Worm (Caenorhabditis elegans) whole organism, L3 larva: Measurements from ENCODE around the gene F44E7.4.

Experiments used
- R02D3.7 ChIP-seq: fragments of 150-350 bp; optimal IDR thresholded peaks from 2 replicates; lab custom pipeline; 2014; ENCODE audit warnings: missing biosample characterization, missing genetic modification characterization
- ZK546.5 ChIP-seq: sonication (generic microtip); optimal IDR thresholded peaks from 2 replicates; lab custom pipeline; 2017; ENCODE audit warnings: missing biosample characterization, missing genetic modification characterization
- aly-2 ChIP-seq: fragments of 150-350 bp; optimal IDR thresholded peaks from 2 replicates; lab custom pipeline; 2014; ENCODE audit warnings: missing biosample characterization, missing genetic modification characterization
- ama-1 ChIP-seq: fragments of 150-350 bp; optimal IDR thresholded peaks from 2 replicates; lab custom pipeline; 2018
- ceh-16 ChIP-seq: sonication (generic microtip); optimal IDR thresholded peaks from 2 replicates; lab custom pipeline; 2017; ENCODE audit warnings: missing biosample characterization, missing genetic modification characterization
- ceh-28 ChIP-seq: fragments of 150-350 bp; optimal IDR thresholded peaks from 2 replicates; lab custom pipeline; 2014; ENCODE audit warnings: missing biosample characterization, missing genetic modification reagents, missing genetic modification characterization
- ceh-9 ChIP-seq: sonication (generic microtip); optimal IDR thresholded peaks from 2 replicates; lab custom pipeline; 2018; ENCODE audit warnings: missing biosample characterization, missing genetic modification characterization
- daf-12 ChIP-seq: fragments of 150-350 bp; optimal IDR thresholded peaks from 2 replicates; lab custom pipeline; 2014; ENCODE audit warnings: missing biosample characterization, missing genetic modification reagents, missing genetic modification characterization
- egl-27 ChIP-seq: sonication (generic microtip); optimal IDR thresholded peaks from 4 replicates; lab custom pipeline; 2017; ENCODE audit warnings: missing biosample characterization, missing genetic modification reagents, missing genetic modification characterization
- egl-5 ChIP-seq: fragments of 150-350 bp; optimal IDR thresholded peaks from 2 replicates; lab custom pipeline; 2017; ENCODE audit warnings: missing biosample characterization, missing genetic modification reagents, missing genetic modification characterization, inconsistent platforms
- elt-1 ChIP-seq: fragments of 150-350 bp; optimal IDR thresholded peaks from 2 replicates; lab custom pipeline; 2014; ENCODE audit warnings: missing biosample characterization, missing genetic modification characterization
- elt-2 ChIP-seq: sonication (generic microtip); optimal IDR thresholded peaks from 2 replicates; lab custom pipeline; 2016; ENCODE audit warnings: missing genetic modification reagents, mild to moderate bottlenecking, missing genetic modification characterization, missing compliant biosample characterization
- elt-3 ChIP-seq, 3 experiments: fragments of 150-350 bp in 1 of 3; sonication (generic microtip) in 2 of 3; optimal IDR thresholded peaks; 2 replicates in 2 of 3; 4 replicates in 1 of 3; lab custom pipeline; 2014 to 2017; ENCODE audit warnings: missing biosample characterization in 3 of 3, missing genetic modification characterization in 3 of 3
- eor-1 ChIP-seq, 2 experiments: fragments of 150-350 bp; optimal IDR thresholded peaks; 2 replicates each; lab custom pipeline; 2014 to 2018; ENCODE audit warnings: missing biosample characterization in 2 of 2, missing genetic modification characterization in 2 of 2
- fkh-2 ChIP-seq: fragments of 150-350 bp; optimal IDR thresholded peaks from 2 replicates; lab custom pipeline; 2014; ENCODE audit warnings: missing biosample characterization, missing genetic modification reagents, missing genetic modification characterization
- hmg-11 ChIP-seq: sonication (generic microtip); optimal IDR thresholded peaks from 2 replicates; lab custom pipeline; 2016; ENCODE audit warnings: missing genetic modification characterization, missing compliant biosample characterization
- jun-1 ChIP-seq: fragments of 150-350 bp; optimal IDR thresholded peaks from 2 replicates; lab custom pipeline; 2014; ENCODE audit warnings: missing biosample characterization, missing genetic modification reagents, missing genetic modification characterization
- lin-15B ChIP-seq: fragments of 150-350 bp; optimal IDR thresholded peaks from 2 replicates; lab custom pipeline; 2014; ENCODE audit warnings: missing biosample characterization, missing genetic modification characterization
- lin-39 ChIP-seq: fragments of 150-350 bp; optimal IDR thresholded peaks from 2 replicates; lab custom pipeline; 2018; ENCODE audit warnings: missing biosample characterization, missing genetic modification reagents, missing genetic modification characterization
- lsy-12 ChIP-seq: sonication (generic microtip); optimal IDR thresholded peaks from 2 replicates; lab custom pipeline; 2016; ENCODE audit warnings: mild to moderate bottlenecking, missing genetic modification characterization, missing compliant biosample characterization
- mdl-1 ChIP-seq: fragments of 150-350 bp; optimal IDR thresholded peaks from 2 replicates; lab custom pipeline; 2014; ENCODE audit warnings: missing biosample characterization, missing genetic modification characterization
- mml-1 ChIP-seq: fragments of 150-350 bp; sonication (generic microtip); optimal IDR thresholded peaks from 3 replicates; lab custom pipeline; 2014; ENCODE audit warnings: missing biosample characterization, missing genetic modification characterization
- nfya-1 ChIP-seq: sonication (generic microtip); optimal IDR thresholded peaks from 2 replicates; lab custom pipeline; 2017; ENCODE audit warnings: missing genetic modification characterization, mild to moderate bottlenecking, missing compliant biosample characterization, antibody characterized with exemption, moderate library complexity; ENCODE audit not compliant: insufficient read depth
- nhr-11 ChIP-seq: fragments of 150-350 bp; optimal IDR thresholded peaks from 2 replicates; lab custom pipeline; 2014; ENCODE audit warnings: missing biosample characterization, missing genetic modification characterization
- nhr-12 ChIP-seq: fragments of 150-350 bp; optimal IDR thresholded peaks from 2 replicates; lab custom pipeline; 2014; ENCODE audit warnings: missing biosample characterization, missing genetic modification characterization
- nhr-23 ChIP-seq: fragments of 150-350 bp; optimal IDR thresholded peaks from 2 replicates; lab custom pipeline; 2014; ENCODE audit warnings: missing biosample characterization, missing genetic modification reagents, missing genetic modification characterization
- nhr-237 ChIP-seq: fragments of 150-350 bp; optimal IDR thresholded peaks from 2 replicates; lab custom pipeline; 2014; ENCODE audit warnings: missing biosample characterization, missing genetic modification characterization
- nhr-25 ChIP-seq: sonication (generic microtip); optimal IDR thresholded peaks from 2 replicates; lab custom pipeline; 2017; ENCODE audit warnings: missing biosample characterization, missing genetic modification characterization
- nhr-28 ChIP-seq: fragments of 150-350 bp; optimal IDR thresholded peaks from 2 replicates; lab custom pipeline; 2014; ENCODE audit warnings: missing biosample characterization, missing genetic modification characterization
- nhr-43 ChIP-seq: sonication (generic microtip); optimal IDR thresholded peaks from 2 replicates; lab custom pipeline; 2016; ENCODE audit warnings: mild to moderate bottlenecking, missing genetic modification characterization, missing compliant biosample characterization; ENCODE audit not compliant: poor library complexity, severe bottlenecking
- nhr-76 ChIP-seq: fragments of 150-350 bp; sonication (generic microtip); optimal IDR thresholded peaks from 5 replicates; lab custom pipeline; 2014; ENCODE audit warnings: missing biosample characterization, missing genetic modification characterization
- pha-4 ChIP-seq: fragments of 150-350 bp; optimal IDR thresholded peaks from 2 replicates; lab custom pipeline; 2014; ENCODE audit warnings: missing biosample characterization, missing genetic modification reagents, missing genetic modification characterization
- pqm-1 ChIP-seq: fragments of 150-350 bp; optimal IDR thresholded peaks from 2 replicates; lab custom pipeline; 2017; ENCODE audit warnings: missing biosample characterization, missing genetic modification characterization, inconsistent platforms
- sea-2 ChIP-seq: fragments of 150-350 bp; sonication (generic microtip); optimal IDR thresholded peaks from 4 replicates; lab custom pipeline; 2014; ENCODE audit warnings: missing biosample characterization, missing genetic modification reagents, missing genetic modification characterization
- skn-1 ChIP-seq: fragments of 150-350 bp; optimal IDR thresholded peaks from 2 replicates; lab custom pipeline; 2014; ENCODE audit warnings: missing biosample characterization, missing genetic modification characterization
- tbx-2 ChIP-seq: sonication (generic microtip); optimal IDR thresholded peaks from 2 replicates; lab custom pipeline; 2016; ENCODE audit warnings: mild to moderate bottlenecking, missing genetic modification characterization, missing compliant biosample characterization
- unc-62 ChIP-seq: fragments of 150-350 bp; sonication (generic microtip); optimal IDR thresholded peaks from 4 replicates; lab custom pipeline; 2014; ENCODE audit warnings: missing biosample characterization, missing genetic modification reagents, missing genetic modification characterization
- zag-1 ChIP-seq: fragments of 150-350 bp; optimal IDR thresholded peaks from 2 replicates; lab custom pipeline; 2014; ENCODE audit warnings: missing biosample characterization, missing genetic modification characterization
- ztf-4 ChIP-seq: fragments of 150-350 bp; optimal IDR thresholded peaks from 2 replicates; lab custom pipeline; 2014; ENCODE audit warnings: missing biosample characterization, missing genetic modification characterization

Gene F44E7.4

DNA sequence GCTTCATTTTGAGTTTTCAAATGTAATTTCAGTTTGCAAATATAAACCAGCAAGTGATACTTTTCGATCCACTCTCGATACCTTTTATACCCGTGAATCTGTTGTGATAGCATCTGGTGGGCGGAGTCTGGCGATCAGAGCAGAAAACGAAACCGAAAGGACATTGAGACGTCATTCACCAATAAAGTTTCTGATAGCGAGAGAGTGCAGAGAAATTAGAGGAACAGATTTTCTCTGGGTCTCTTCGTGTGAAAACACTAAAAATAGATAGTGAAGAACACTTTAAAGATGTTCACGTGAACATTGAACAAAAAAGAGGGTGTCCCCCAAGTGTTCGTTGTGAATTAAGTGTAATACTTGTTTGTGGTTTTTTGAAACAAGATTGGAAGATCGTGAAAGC is 13.0 kb downstream of the F44E7.4 start, which contains the start of gene pgph-3:
Gene pgph-3, minus strand, starts transcription at position 60 of the 400 bp plus-strand sequence.
- TF ChIP-seq lsy-12 (tag; lab: Kevin White, UChicago) (peak; percentile 29), nhr-23 (tag; lab: Kevin White, UChicago) (peak; percentile 93), ceh-28 (tag; lab: Kevin White, UChicago) (peak; percentile 46), nhr-28 (tag; lab: Kevin White, UChicago) (no peak), jun-1 (tag; lab: Kevin White, UChicago) (peak; percentile 73), nhr-43 (tag; lab: Kevin White, UChicago) (peak; percentile 70), egl-27 (tag; lab: Kevin White, UChicago) (peak; percentile 62), pqm-1 (tag; lab: Kevin White, UChicago) (peak; percentile 93), nfya-1 (tag; lab: Kevin White, UChicago) (peak; percentile 68), tbx-2 (peak; percentile 31), elt-2 (tag; lab: Kevin White, UChicago) (peak; percentile 89), mdl-1 (tag; lab: Kevin White, UChicago) (peak; percentile 81), nhr-237 (tag; lab: Kevin White, UChicago) (no peak), lin-15B (no peak), elt-1 (tag; lab: Kevin White, UChicago) (peak; percentile 46), ZK546.5 (no peak), pha-4 (tag; lab: Kevin White, UChicago) (peak; percentile 68), skn-1 (tag; lab: Kevin White, UChicago) (no peak), egl-5 (peak; percentile 40), ztf-4 (no peak), elt-3 (tag; optimal IDR thresholded peaks at IDR 0.05; lab: Kevin White, UChicago) (peak in 1 of 3 experiments; percentile 72), unc-62 (GFP tag; lab: Kevin White, UChicago) (no peak), nhr-25 (peak; percentile 92), nhr-76 (tag; lab: Kevin White, UChicago) (peak; percentile 54)

- TF ChIP-seq egl-5 = no peak
- no peak for TF ChIP-seq zag-1 (tag; lab: Kevin White, UChicago)
- no peak for TF ChIP-seq ceh-16
- TF ChIP-seq nhr-12 = no peak
- TF ChIP-seq ama-1 = no peak
- TF ChIP-seq egl-27 (tag; lab: Kevin White, UChicago) = no peak
- TF ChIP-seq mdl-1 (tag; lab: Kevin White, UChicago) = no peak
- TF ChIP-seq ZK546.5 = no peak
- TF ChIP-seq daf-12 (tag; lab: Kevin White, UChicago) = no peak
- TF ChIP-seq, all 47 proteins: peak for 0
Observed at ce11 chrV:5760132-5760531, 16.6 kb downstream of the F44E7.4 start, which contains the start of gene C53A3.1. Gene C53A3.1 (minus strand): TSS chrV:5760232.

DNA sequence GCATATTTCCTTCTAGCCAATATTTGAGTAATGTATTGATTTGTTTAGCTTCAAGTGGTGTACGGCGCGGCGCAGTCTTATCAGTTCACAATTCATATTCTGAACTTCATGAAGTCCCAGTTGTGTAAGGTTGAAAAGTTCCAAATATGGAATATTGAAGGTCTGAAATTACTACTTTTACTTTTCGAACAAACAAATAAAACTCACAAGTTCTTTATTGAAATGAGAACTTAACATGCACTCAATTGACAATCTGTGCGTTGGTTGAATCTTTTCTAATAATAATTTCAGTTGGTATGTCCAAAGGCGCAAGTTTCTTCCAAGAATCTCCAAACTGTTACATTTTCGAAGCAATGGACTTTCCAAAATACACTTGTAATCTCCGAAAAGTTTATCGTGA is 18.0 kb downstream of the F44E7.4 start, which contains the start of gene C53A3.4:
Gene C53A3.4, minus strand, starts transcription at position 101 of the 400 bp plus-strand sequence.
- TF ChIP-seq sea-2 (GFP tag; lab: Kevin White, UChicago) (no peak), lin-39 (no peak), aly-2 (no peak), ceh-9 (tag; lab: Kevin White, UChicago) (no peak), fkh-2 (tag; lab: Kevin White, UChicago) (no peak), pqm-1 (tag; lab: Kevin White, UChicago) (no peak), mdl-1 (tag; lab: Kevin White, UChicago) (no peak), nhr-11 (tag; lab: Kevin White, UChicago) (no peak), eor-1 (tag; optimal IDR thresholded peaks at IDR 0.05; lab: Kevin White, UChicago) (no peak), lsy-12 (tag; lab: Kevin White, UChicago) (no peak)
- TF ChIP-seq, all 47 proteins: peak for 0

DNA sequence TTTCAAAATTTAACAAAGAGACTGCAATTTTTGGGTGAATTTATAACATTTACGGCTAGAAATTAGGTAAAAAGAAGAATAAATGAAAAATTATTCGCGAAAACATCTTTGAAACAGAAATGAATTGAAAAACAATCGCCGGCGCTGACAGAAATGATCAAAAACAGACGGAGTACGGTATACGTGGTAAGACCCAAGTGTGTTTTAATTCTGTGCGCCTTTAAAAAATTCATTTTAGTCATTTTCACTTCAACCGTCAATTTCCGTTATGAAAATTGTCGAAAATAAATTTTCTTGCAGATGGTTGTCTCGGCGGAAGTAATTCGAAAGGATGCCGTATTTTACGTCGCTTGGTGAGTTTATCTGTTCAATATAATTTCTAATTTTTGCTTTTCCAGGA is 20.6 kb downstream of the F44E7.4 start, which contains the start of gene C53A3.3:
Gene C53A3.3, plus strand, starts transcription at position 301 of the 400 bp plus-strand sequence.
- TF ChIP-seq mml-1 (no peak), hmg-11 (tag; lab: Kevin White, UChicago) (no peak), R02D3.7 (no peak), ceh-28 (tag; lab: Kevin White, UChicago) (no peak), elt-2 (tag; lab: Kevin White, UChicago) (no peak), ama-1 (no peak)
